Worm (Caenorhabditis elegans): ENCODE data around the gene snx-17.

The snx-17 gene

ce11 chrX:13091199-13091598 lies 30.9 kb downstream of the snx-17 start:
- TF ChIP-seq F49E8.2 (tag; optimal IDR thresholded peaks at IDR 0.05; ENCODE audit: borderline replicate concordance) (no peak), unc-62 (GFP tag; optimal IDR thresholded peaks at IDR 0.05 in 1 of 2) (peak in 1 of 2 experiments; percentile 94), unc-62 (tag; optimal IDR thresholded peaks at IDR 0.05) (no peak)

- TF ChIP-seq mdt-29 (GFP tag; IDR thresholded peaks at IDR 0.05) (no peak), zfp-2 (tag; optimal IDR thresholded peaks at IDR 0.05) (no peak), hmg-1.1 (GFP tag; IDR thresholded peaks at IDR 0.05) (no peak), pqm-1 (tag; optimal IDR thresholded peaks at IDR 0.05) (peak; percentile 0), jun-1 (tag; optimal IDR thresholded peaks at IDR 0.05) (no peak), daf-12 (tag; optimal IDR thresholded peaks at IDR 0.05) (no peak), lim-7 (GFP tag; IDR thresholded peaks at IDR 0.05) (no peak), zip-11 (GFP tag; IDR thresholded peaks at IDR 0.05) (no peak), mxl-3 (GFP tag; optimal IDR thresholded peaks at IDR 0.05) (no peak)
These were observed 31.4 kb downstream of the snx-17 start, which contains the start of gene R03G8.3 for ce11 chrX:13090665-13091064. R03G8.3 (plus strand) TSS chrX:13090965.

- TF ChIP-seq pqm-1 (tag; optimal IDR thresholded peaks at IDR 0.05) (peak; percentile 71), aha-1 (tag) (peak; percentile 52), egl-43 (GFP tag; IDR thresholded peaks at IDR 0.05) (no peak), daf-16 (GFP tag; optimal IDR thresholded peaks at IDR 0.05) (no peak), daf-16 (tag; optimal IDR thresholded peaks at IDR 0.05) (peak; percentile 84), nhr-11 (tag; optimal IDR thresholded peaks at IDR 0.05) (no peak), nhr-28 (tag; optimal IDR thresholded peaks at IDR 0.05) (peak; percentile 23), mxl-3 (GFP tag; optimal IDR thresholded peaks at IDR 0.05) (no peak), nhr-111 (GFP tag; optimal IDR thresholded peaks at IDR 0.05) (no peak)
These were observed 33.6 kb downstream of the snx-17 start for ce11 chrX:13088539-13088938.

- TF ChIP-seq nhr-28 (tag; optimal IDR thresholded peaks at IDR 0.05) (no peak), daf-19 (GFP tag; conservative IDR thresholded peaks at IDR 0.05) (no peak), nhr-42 (GFP tag; IDR thresholded peaks at IDR 0.05) (no peak), zag-1 (tag; optimal IDR thresholded peaks at IDR 0.05) (no peak), cey-2 (tag; optimal IDR thresholded peaks at IDR 0.05; ENCODE audit: borderline replicate concordance, insufficient read depth) (no peak), lin-39 (tag; optimal IDR thresholded peaks at IDR 0.05) (no peak), lir-3 (tag; optimal IDR thresholded peaks at IDR 0.05) (no peak), mep-1 (tag; optimal IDR thresholded peaks at IDR 0.05) (no peak), hmg-1.1 (GFP tag; IDR thresholded peaks at IDR 0.05) (no peak)
These were observed 37.8 kb downstream of the snx-17 start, which contains the start of gene R03G8.1 for ce11 chrX:13084273-13084672. R03G8.1 (plus strand) TSS chrX:13084573.

ce11 chrX:13082326-13082725 lies 39.8 kb downstream of the snx-17 start, which contains the start of gene str-10:
str-10 (plus strand) TSS chrX:13082626.
- TF ChIP-seq lin-38 (GFP tag; IDR thresholded peaks at IDR 0.05) (no peak), F26F4.8 (GFP tag; conservative IDR thresholded peaks at IDR 0.05) (no peak), hmg-1.1 (GFP tag; IDR thresholded peaks at IDR 0.05) (no peak), Y105C5A.15 (GFP tag; IDR thresholded peaks at IDR 0.05) (no peak), ceh-28 (tag; optimal IDR thresholded peaks at IDR 0.05) (no peak), duxl-1 (tag; optimal IDR thresholded peaks at IDR 0.05; ENCODE audit: poor library complexity) (no peak), nhr-111 (GFP tag; optimal IDR thresholded peaks at IDR 0.05) (no peak), F10B5.3 (tag; optimal IDR thresholded peaks at IDR 0.05) (no peak), ceh-82 (tag; optimal IDR thresholded peaks at IDR 0.05) (no peak), zfp-3 (GFP tag; conservative IDR thresholded peaks at IDR 0.05) (no peak), ceh-62 (tag; optimal IDR thresholded peaks at IDR 0.05) (no peak), nhr-28 (tag; optimal IDR thresholded peaks at IDR 0.05) (no peak), lin-29 (GFP tag; IDR thresholded peaks at IDR 0.05) (no peak), zag-1 (tag; optimal IDR thresholded peaks at IDR 0.05) (no peak), F44E2.7 (GFP tag; IDR thresholded peaks at IDR 0.05) (no peak), aha-1 (tag) (no peak), ztf-7 (tag; optimal IDR thresholded peaks at IDR 0.05) (no peak)
